Fruit fly (Drosophila melanogaster) S2 (cell line): ENCODE data around the gene Blos3.

ENCODE experiments used
- CG8478 ChIP-seq: fragments of >200 bp; optimal IDR thresholded peaks from 2 replicates; lab custom pipeline; 2018
- CTCF ChIP-seq, 2 experiments: fragments of >200 bp; optimal IDR thresholded peaks; 2 replicates each; lab custom pipeline; 2018

- no peak for TF ChIP-seq CTCF (optimal IDR thresholded peaks at IDR 0.05; lab: Kevin White, UChicago)
- no peak for TF ChIP-seq CG8478 (lab: Kevin White, UChicago)
Measured at dm6 chr3L:18865447-18866367, 4.3 kb upstream of the Blos3 start, which contains the start of gene CG14074.
